Worm (Caenorhabditis elegans): ENCODE measurements around the gene ins-14.
A peak's percentile ranks its signal among the peaks of the same experiment; 100 is the strongest.

The ins-14 gene

ce11 chrII:6781231-6781630, 35.6 kb upstream of the ins-14 start:
- TF ChIP-seq cebp-1 (GFP tag; IDR thresholded peaks at IDR 0.05) (no peak), cebp-1 (tag; optimal IDR thresholded peaks at IDR 0.05) (peak; percentile 9), nhr-80 (tag; optimal IDR thresholded peaks at IDR 0.05) (peak; percentile 44), efl-1 (GFP tag; optimal IDR thresholded peaks at IDR 0.05) (no peak), hsf-1 (GFP tag; IDR thresholded peaks at IDR 0.05) (peak; percentile 48; the same call in 1 of the 2 replicates)

ce11 chrII:6779104-6779503, 33.5 kb upstream of the ins-14 start, which contains the start of gene T13C2.7:
TSS of gene T13C2.7 (plus strand) at chrII:6779404.
- TF ChIP-seq rpc-1 (optimal IDR thresholded peaks at IDR 0.05) (no peak), rpc-1 (tag; optimal IDR thresholded peaks at IDR 0.05) (no peak), lsl-1 (GFP tag; optimal IDR thresholded peaks at IDR 0.05) (no peak), mcd-1 (GFP tag; IDR thresholded peaks at IDR 0.05) (no peak), mes-4 (tag; optimal IDR thresholded peaks at IDR 0.05) (no peak), tbx-9 (tag; optimal IDR thresholded peaks at IDR 0.05; ENCODE audit: borderline replicate concordance) (no peak), F39B2.1 (GFP tag; IDR thresholded peaks at IDR 0.05) (no peak), ztf-26 (tag; optimal IDR thresholded peaks at IDR 0.05) (no peak), tlf-1 (GFP tag; optimal IDR thresholded peaks at IDR 0.05) (no peak), lsy-27 (tag; optimal IDR thresholded peaks at IDR 0.05; ENCODE audit: borderline replicate concordance, insufficient read depth) (no peak), madf-6 (GFP tag; IDR thresholded peaks at IDR 0.05) (no peak), dox-1 (GFP tag; IDR thresholded peaks at IDR 0.05) (no peak), C17E4.6 (GFP tag; IDR thresholded peaks at IDR 0.05) (no peak), egl-18 (GFP tag; IDR thresholded peaks at IDR 0.05) (no peak)

- TF ChIP-seq lag-1 (GFP tag; IDR thresholded peaks at IDR 0.05) = no peak
- TF ChIP-seq ekl-4 (GFP tag; IDR thresholded peaks at IDR 0.05) = no peak
- no peak for TF ChIP-seq ceh-58 (GFP tag; IDR thresholded peaks at IDR 0.05)
- TF ChIP-seq ceh-91 (GFP tag; IDR thresholded peaks at IDR 0.05) = peak; percentile 45; the same call in 1 of the 2 replicates
- no peak for TF ChIP-seq tbx-9 (tag; optimal IDR thresholded peaks at IDR 0.05; ENCODE audit: borderline replicate concordance)
- no peak for TF ChIP-seq lsy-27 (tag; optimal IDR thresholded peaks at IDR 0.05; ENCODE audit: borderline replicate concordance, insufficient read depth)
- TF ChIP-seq nhr-27 (tag; optimal IDR thresholded peaks at IDR 0.05) = no peak
- no peak for TF ChIP-seq ccch-3 (GFP tag; optimal IDR thresholded peaks at IDR 0.05)
- TF ChIP-seq ztf-18 (tag; optimal IDR thresholded peaks at IDR 0.05) = peak; percentile 92
- no peak for TF ChIP-seq nhr-120 (GFP tag; IDR thresholded peaks at IDR 0.05)
- 0 out of 2 replicates have a peak, but pooled peaks have one; percentile 32 for TF ChIP-seq K11D2.4 (GFP tag; IDR thresholded peaks at IDR 0.05)
- TF ChIP-seq F37B4.10 (GFP tag; IDR thresholded peaks at IDR 0.05) = no peak
- no peak for TF ChIP-seq zfh-2 (GFP tag; conservative IDR thresholded peaks at IDR 0.05)
- TF ChIP-seq madf-8 (GFP tag; conservative IDR thresholded peaks at IDR 0.05) = peak; percentile 50
- no peak for TF ChIP-seq chd-7 (tag; optimal IDR thresholded peaks at IDR 0.05)
- TF ChIP-seq egl-18 (GFP tag; IDR thresholded peaks at IDR 0.05) = no peak
- TF ChIP-seq nfyb-1 (GFP tag; IDR thresholded peaks at IDR 0.05) = peak; percentile 35; the same call in 1 of the 2 replicates
- TF ChIP-seq hmg-1.2 (GFP tag; IDR thresholded peaks at IDR 0.05) = peak; percentile 24; the same call in 1 of the 2 replicates
- no peak for TF ChIP-seq attf-6 (GFP tag; IDR thresholded peaks at IDR 0.05)
- no peak for TF ChIP-seq F10E7.11 (tag; optimal IDR thresholded peaks at IDR 0.05)
- TF ChIP-seq ztf-3 (GFP tag; optimal IDR thresholded peaks at IDR 0.05) = no peak
- no peak for TF ChIP-seq F39B2.1 (GFP tag; IDR thresholded peaks at IDR 0.05)
- no peak for TF ChIP-seq aptf-3 (GFP tag; IDR thresholded peaks at IDR 0.05)
- peak; percentile 78 for TF ChIP-seq lin-54 (GFP tag; optimal IDR thresholded peaks at IDR 0.05)
- TF ChIP-seq repo-1 (tag; optimal IDR thresholded peaks at IDR 0.05) = no peak
- TF ChIP-seq xnd-1 (tag; optimal IDR thresholded peaks at IDR 0.05) = peak; percentile 41
- no peak for TF ChIP-seq F52B5.7 (tag; optimal IDR thresholded peaks at IDR 0.05)
- TF ChIP-seq madf-10 (tag; optimal IDR thresholded peaks at IDR 0.05) = no peak
- no peak for TF ChIP-seq hrde-1 (tag; optimal IDR thresholded peaks at IDR 0.05; ENCODE audit: borderline replicate concordance)
- no peak for TF ChIP-seq B0019.2 (GFP tag; conservative IDR thresholded peaks at IDR 0.05)
- TF ChIP-seq ceh-100 (GFP tag; IDR thresholded peaks at IDR 0.05) = 0 out of 2 replicates have a peak, but pooled peaks have one; percentile 16
These were observed 30.9 kb upstream of the ins-14 start, which contains the start of gene ssup-72 for ce11 chrII:6776418-6777034. TSS of gene ssup-72 (plus strand) at chrII:6776598.
